Fruit fly (Drosophila melanogaster): ENCODE measurements around the gene Cp38.
A peak's percentile ranks its signal among the peaks of the same experiment; 100 is the strongest.

Gene Cp38

DNA sequence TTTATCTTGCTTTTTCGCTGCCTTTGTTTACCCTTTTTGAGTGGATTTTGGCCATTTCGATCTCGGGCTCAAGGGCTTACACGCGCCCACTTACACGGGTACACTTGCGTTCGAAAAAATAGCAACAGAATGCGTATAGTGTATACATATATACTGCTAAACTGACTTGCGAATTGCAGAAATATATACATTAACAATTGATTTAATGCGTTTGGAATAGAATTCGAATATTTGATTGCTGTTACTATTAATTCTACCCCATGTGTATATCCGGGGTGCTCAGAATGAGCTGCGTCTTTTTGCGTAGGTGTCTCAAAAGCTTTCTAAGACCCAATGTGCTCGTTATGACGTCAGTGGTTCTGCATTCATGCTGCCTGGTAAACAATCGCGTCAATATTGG, 11.8 kb downstream of the Cp38 start (continued):
- TF ChIP-seq wek (GFP tag; optimal IDR thresholded peaks at IDR 0.05) (peak; percentile 34), slou (GFP tag; optimal IDR thresholded peaks at IDR 0.05) (no peak), unpg (GFP tag; optimal IDR thresholded peaks at IDR 0.05) (peak; percentile 51), CG13775 (GFP tag; optimal IDR thresholded peaks at IDR 0.05) (no peak), caup (GFP tag; optimal IDR thresholded peaks at IDR 0.05; ENCODE audit: severe bottlenecking) (peak; percentile 43), CG5953 (GFP tag; IDR thresholded peaks at IDR 0.05) (no peak), scrt (GFP tag; optimal IDR thresholded peaks at IDR 0.05) (peak; percentile 35), ara (GFP tag; IDR thresholded peaks at IDR 0.05) (peak; percentile 40; the same call in 1 of the 2 replicates), CG10654 (GFP tag; optimal IDR thresholded peaks at IDR 0.05) (no peak), eyg (GFP tag; optimal IDR thresholded peaks at IDR 0.05) (no peak), Doc3 (GFP tag; IDR thresholded peaks at IDR 0.05; ENCODE audit: partially characterized antibody) (no peak), CG9609 (GFP tag; optimal IDR thresholded peaks at IDR 0.05) (no peak), CG17328 (GFP tag; IDR thresholded peaks at IDR 0.05) (peak; percentile 29; the same call in 1 of the 2 replicates), CG2889 (GFP tag; IDR thresholded peaks at IDR 0.05) (no peak), Mrtf (GFP tag; IDR thresholded peaks at IDR 0.05) (0 out of 3 replicates have a peak, but pooled peaks have one; percentile 43), CG2678 (tag; optimal IDR thresholded peaks at IDR 0.05) (peak; percentile 57), CG11085 (GFP tag; IDR thresholded peaks at IDR 0.05) (no peak), CG6683 (GFP tag; optimal IDR thresholded peaks at IDR 0.05) (no peak), fd102C (GFP tag; optimal IDR thresholded peaks at IDR 0.05) (no peak), CG15696 (tag; optimal IDR thresholded peaks at IDR 0.05) (no peak), CG15514 (GFP tag; optimal IDR thresholded peaks at IDR 0.05) (peak; percentile 34), TFAM (GFP tag; optimal IDR thresholded peaks at IDR 0.05) (no peak), grau (tag; optimal IDR thresholded peaks at IDR 0.05) (peak; percentile 35), h (optimal IDR thresholded peaks at IDR 0.05) (no peak), cato (GFP tag; optimal IDR thresholded peaks at IDR 0.05; ENCODE audit: borderline replicate concordance) (no peak), Side (GFP tag; optimal IDR thresholded peaks at IDR 0.05) (no peak), CG7372 (GFP tag; IDR thresholded peaks at IDR 0.05) (0 out of 2 replicates have a peak, but pooled peaks have one; percentile 22), HLH54F (GFP tag; optimal IDR thresholded peaks at IDR 0.05) (peak; percentile 58), Nf-YA (GFP tag; IDR thresholded peaks at IDR 0.05) (0 out of 2 replicates have a peak, but pooled peaks have one; percentile 25), CG10274 (GFP tag; optimal IDR thresholded peaks at IDR 0.05) (no peak), Sin3A (optimal IDR thresholded peaks at IDR 0.05) (no peak), Gug (GFP tag; IDR thresholded peaks at IDR 0.05) (peak; percentile 42; the same call in 1 of the 4 replicates), ttk (GFP tag; IDR thresholded peaks at IDR 0.05) (peak; percentile 43; the same call in 1 of the 2 replicates), Hr39 (optimal IDR thresholded peaks at IDR 0.05) (no peak), lov (optimal IDR thresholded peaks at IDR 0.05) (no peak), lov (GFP tag; IDR thresholded peaks at IDR 0.05) (no peak), CG6791 (GFP tag; IDR thresholded peaks at IDR 0.05; ENCODE audit: partially characterized antibody) (no peak), pros (GFP tag; optimal IDR thresholded peaks at IDR 0.05) (no peak), YL-1 (GFP tag; optimal IDR thresholded peaks at IDR 0.05) (no peak), cg (GFP tag; optimal IDR thresholded peaks at IDR 0.05) (no peak), zfh1 (GFP tag; IDR thresholded peaks at IDR 0.05) (peak; percentile 33; the same call in 1 of the 3 replicates), CG3847 (GFP tag; IDR thresholded peaks at IDR 0.05) (peak; percentile 34; the same call in 1 of the 2 replicates), MESR4 (GFP tag; optimal IDR thresholded peaks at IDR 0.05) (no peak), CG1529 (GFP tag; optimal IDR thresholded peaks at IDR 0.05) (no peak), sna (GFP tag; IDR thresholded peaks at IDR 0.05; ENCODE audit: partially characterized antibody) (no peak), Drgx (GFP tag; IDR thresholded peaks at IDR 0.05) (no peak), Rfx (GFP tag; IDR thresholded peaks at IDR 0.05) (peak; percentile 78), gcm (GFP tag; optimal IDR thresholded peaks at IDR 0.05) (no peak), CG10209 (GFP tag; optimal IDR thresholded peaks at IDR 0.05) (peak; percentile 22), CG8944 (GFP tag; optimal IDR thresholded peaks at IDR 0.05) (no peak), Opbp (GFP tag; IDR thresholded peaks at IDR 0.05; ENCODE audit: partially characterized antibody) (no peak), CG11560 (tag; IDR thresholded peaks at IDR 0.05) (no peak)
